Fruit fly (Drosophila melanogaster) whole organism, embryonic: Measurements from ENCODE around the gene CG42820.

Experiments
- Bdp1 ChIP-seq: fragments of 200-800 bp; sonication (Bioruptor generic); optimal IDR thresholded peaks from 3 replicates; lab custom pipeline; 2016; ENCODE audit warnings: missing biosample characterization, missing genetic modification characterization
- CG10431 ChIP-seq: fragments of 200-800 bp; sonication (Bioruptor generic); optimal IDR thresholded peaks from 3 replicates; lab custom pipeline; 2018; ENCODE audit warnings: missing biosample characterization, mild to moderate bottlenecking, missing genetic modification characterization
- CG11085 ChIP-seq: fragments of 200-800 bp; sonication (Bioruptor generic); IDR thresholded peaks from 2 replicates; pipeline ENCODE4 v1.3.6; 2022; ENCODE audit warnings: missing biosample characterization, missing genetic modification characterization
- CG11695 ChIP-seq: fragments of 200-800 bp; sonication (Bioruptor generic); IDR thresholded peaks from 3 replicates; pipeline ENCODE4 v1.3.6; 2022; ENCODE audit warnings: missing biosample characterization, missing genetic modification characterization
- CG1647 ChIP-seq: fragments of 200-800 bp; sonication (Bioruptor generic); optimal IDR thresholded peaks from 3 replicates; lab custom pipeline; 2016; ENCODE audit warnings: missing biosample characterization, missing genetic modification characterization
- CG17361 ChIP-seq: fragments of 200-800 bp; sonication (Bioruptor generic); IDR thresholded peaks from 3 replicates; pipeline ENCODE4 v1.3.6; 2022; ENCODE audit warnings: missing biosample characterization, missing genetic modification characterization
- CG18599 ChIP-seq: fragments of 200-800 bp; sonication (Bioruptor generic); optimal IDR thresholded peaks from 3 replicates; lab custom pipeline; 2017; ENCODE audit warnings: missing biosample characterization, missing genetic modification characterization, mild to moderate bottlenecking, moderate library complexity, missing genetic modification reagents
- CG18764 ChIP-seq: fragments of 200-800 bp; sonication (Bioruptor generic); optimal IDR thresholded peaks from 3 replicates; lab custom pipeline; 2016; ENCODE audit warnings: missing biosample characterization, missing genetic modification characterization
- CG30020 ChIP-seq: fragments of 200-800 bp; optimal IDR thresholded peaks from 2 replicates; lab custom pipeline; 2019; ENCODE audit warnings: missing biosample characterization, mild to moderate bottlenecking, missing genetic modification characterization, moderate library complexity
- CG30403 ChIP-seq: fragments of 200-800 bp; sonication (Bioruptor generic); optimal IDR thresholded peaks from 3 replicates; lab custom pipeline; 2016; ENCODE audit warnings: missing biosample characterization, missing genetic modification characterization
- CG30431 ChIP-seq: fragments of 200-800 bp; sonication (Bioruptor generic); optimal IDR thresholded peaks from 2 replicates; lab custom pipeline; 2017; ENCODE audit warnings: missing biosample characterization, missing genetic modification characterization
- CG33213 ChIP-seq: fragments of 200-800 bp; sonication (Bioruptor generic); optimal IDR thresholded peaks from 3 replicates; lab custom pipeline; 2016; ENCODE audit warnings: missing biosample characterization, missing genetic modification characterization
- CG34376 ChIP-seq: fragments of 200-800 bp; sonication (Bioruptor generic); optimal IDR thresholded peaks from 2 replicates; lab custom pipeline; 2018; ENCODE audit warnings: missing biosample characterization, mild to moderate bottlenecking, missing genetic modification characterization
- CG3838 ChIP-seq: fragments of 200-800 bp; sonication (Bioruptor generic); optimal IDR thresholded peaks from 3 replicates; lab custom pipeline; 2016; ENCODE audit warnings: missing biosample characterization, missing genetic modification characterization
- CG4282 ChIP-seq: fragments of 200-800 bp; sonication (Bioruptor generic); optimal IDR thresholded peaks from 2 replicates; lab custom pipeline; 2016; ENCODE audit warnings: missing biosample characterization, missing genetic modification characterization
- CG4328 ChIP-seq: fragments of 200-800 bp; sonication (Bioruptor generic); optimal IDR thresholded peaks from 3 replicates; lab custom pipeline; 2017; ENCODE audit warnings: missing biosample characterization, missing genetic modification reagents, missing genetic modification characterization
- CG43689 ChIP-seq: fragments of 200-800 bp; sonication (Bioruptor generic); IDR thresholded peaks from 2 replicates; pipeline ENCODE4 v1.3.6; 2022; ENCODE audit warnings: missing biosample characterization, missing genetic modification characterization
- CG5245 ChIP-seq: fragments of 200-800 bp; sonication (Bioruptor generic); optimal IDR thresholded peaks from 3 replicates; lab custom pipeline; 2016; ENCODE audit warnings: missing biosample characterization, missing genetic modification characterization
- CG6654 ChIP-seq: fragments of 200-800 bp; sonication (Bioruptor generic); optimal IDR thresholded peaks from 2 replicates; lab custom pipeline; 2017; ENCODE audit warnings: missing biosample characterization, mild to moderate bottlenecking, missing genetic modification characterization
- CG8290 ChIP-seq, 3 experiments: fragments of 200-800 bp; sonication (Bioruptor generic); optimal IDR thresholded peaks; 2 replicates each; lab custom pipeline; 2016 to 2019; ENCODE audit warnings: missing biosample characterization in 3 of 3, missing genetic modification characterization in 3 of 3, mild to moderate bottlenecking in 2 of 3, moderate library complexity in 1 of 3
- CG8359 ChIP-seq: fragments of 200-800 bp; sonication (Bioruptor generic); optimal IDR thresholded peaks from 2 replicates; lab custom pipeline; 2017; ENCODE audit warnings: missing biosample characterization, mild to moderate bottlenecking, missing genetic modification characterization, borderline replicate concordance
- Dbx ChIP-seq: fragments of 200-800 bp; sonication (Bioruptor generic); IDR thresholded peaks from 3 replicates; pipeline ENCODE4 v1.3.6; 2022; ENCODE audit warnings: missing biosample characterization, missing genetic modification characterization
- Eip74EF ChIP-seq, 2 experiments: fragments of 200-800 bp in 1 of 2; fragments of >200 bp in 1 of 2; sonication (Bioruptor generic) in 1 of 2; optimal IDR thresholded peaks; 2 replicates each; lab custom pipeline; 2017 to 2019; ENCODE audit warnings: missing biosample characterization in 2 of 2, missing genetic modification characterization in 2 of 2, mild to moderate bottlenecking in 1 of 2, moderate library complexity in 1 of 2
- Ets65A ChIP-seq: fragments of 200-800 bp; sonication (Bioruptor generic); peaks from one replicate; lab custom pipeline; 2016; ENCODE audit warnings: missing biosample characterization, missing genetic modification characterization
- Fer1 ChIP-seq: fragments of 200-800 bp; sonication (Bioruptor generic); optimal IDR thresholded peaks from 2 replicates; lab custom pipeline; 2017; ENCODE audit warnings: missing biosample characterization, mild to moderate bottlenecking, missing genetic modification characterization
- Hey ChIP-seq: fragments of 200-800 bp; sonication (Bioruptor generic); optimal IDR thresholded peaks from 3 replicates; lab custom pipeline; 2018; ENCODE audit warnings: missing biosample characterization, mild to moderate bottlenecking, missing genetic modification characterization
- Hr39 ChIP-seq: fragments of >200 bp; optimal IDR thresholded peaks from 2 replicates; lab custom pipeline; 2017
- Mrtf ChIP-seq: fragments of 200-800 bp; sonication (Bioruptor generic); IDR thresholded peaks from 3 replicates; pipeline ENCODE4 v1.3.6; 2022; ENCODE audit warnings: missing biosample characterization, missing genetic modification characterization
- Nf-YA ChIP-seq: fragments of 200-800 bp; sonication (Bioruptor generic); IDR thresholded peaks from 2 replicates; pipeline ENCODE4 v1.3.6; 2022; ENCODE audit warnings: missing biosample characterization, missing genetic modification characterization
- Oli ChIP-seq: fragments of 200-800 bp; sonication (Bioruptor generic); optimal IDR thresholded peaks from 2 replicates; lab custom pipeline; 2018; ENCODE audit warnings: missing biosample characterization, mild to moderate bottlenecking, missing genetic modification characterization, moderate library complexity
- Spps ChIP-seq: fragments of 200-800 bp; sonication (Bioruptor generic); optimal IDR thresholded peaks from 2 replicates; lab custom pipeline; 2018; ENCODE audit warnings: missing biosample characterization, mild to moderate bottlenecking, missing genetic modification characterization
- amos ChIP-seq: fragments of 200-800 bp; sonication (Bioruptor generic); IDR thresholded peaks from 2 replicates; pipeline ENCODE4 v1.3.6; 2022; ENCODE audit warnings: missing biosample characterization, missing genetic modification characterization; ENCODE audit not compliant: partially characterized antibody
- ap ChIP-seq: fragments of 200-800 bp; sonication (Bioruptor generic); IDR thresholded peaks from 2 replicates; pipeline ENCODE4 v1.3.6; 2022; ENCODE audit warnings: missing biosample characterization, missing genetic modification characterization
- ase ChIP-seq: fragments of 200-800 bp; sonication (Bioruptor generic); IDR thresholded peaks from 3 replicates; pipeline ENCODE4 v1.3.6; 2022; ENCODE audit warnings: missing biosample characterization, missing genetic modification characterization
- dmrt11E ChIP-seq: fragments of 200-800 bp; sonication (Bioruptor generic); optimal IDR thresholded peaks from 3 replicates; lab custom pipeline; 2018; ENCODE audit warnings: missing biosample characterization, mild to moderate bottlenecking, missing genetic modification characterization, moderate library complexity
- emc ChIP-seq: fragments of 200-800 bp; sonication (Bioruptor generic); optimal IDR thresholded peaks from 2 replicates; lab custom pipeline; 2016; ENCODE audit warnings: missing biosample characterization, missing genetic modification characterization
- eve ChIP-seq, 2 experiments: fragments of >200 bp; optimal IDR thresholded peaks; 2 replicates each; lab custom pipeline; 2017; ENCODE audit warnings: missing biosample characterization in 2 of 2, missing genetic modification characterization in 2 of 2
- grau ChIP-seq: fragments of 200-800 bp; optimal IDR thresholded peaks from 3 replicates; lab custom pipeline; 2019; ENCODE audit warnings: missing biosample characterization, mild to moderate bottlenecking, missing genetic modification characterization, moderate library complexity
- ham ChIP-seq: fragments of 200-800 bp; sonication (Bioruptor generic); IDR thresholded peaks from 2 replicates; pipeline ENCODE4 v1.3.6; 2022; ENCODE audit warnings: missing biosample characterization, missing genetic modification characterization
- hkb ChIP-seq, 2 experiments: fragments of 200-800 bp in 1 of 2; fragments of >200 bp in 1 of 2; sonication (Bioruptor generic) in 1 of 2; IDR thresholded peaks in 1 of 2; optimal IDR thresholded peaks in 1 of 2; 2 replicates each; pipeline versions ENCODE4 v1.3.6 to Lab custom; 2017 to 2022; ENCODE audit warnings: missing biosample characterization in 1 of 2, missing genetic modification characterization in 1 of 2
- lab ChIP-seq: fragments of 200-800 bp; sonication (Bioruptor generic); optimal IDR thresholded peaks from 3 replicates; lab custom pipeline; 2017; ENCODE audit warnings: missing biosample characterization, missing genetic modification characterization, mild to moderate bottlenecking, moderate library complexity, missing genetic modification reagents
- luna ChIP-seq: fragments of 200-800 bp; sonication (Bioruptor generic); optimal IDR thresholded peaks from 2 replicates; lab custom pipeline; 2016; ENCODE audit warnings: missing biosample characterization, missing genetic modification characterization
- maf-S ChIP-seq: fragments of 200-800 bp; sonication (Bioruptor generic); optimal IDR thresholded peaks from 2 replicates; lab custom pipeline; 2016; ENCODE audit warnings: missing biosample characterization, missing genetic modification characterization
- shn ChIP-seq: fragments of 200-800 bp; sonication (Bioruptor generic); optimal IDR thresholded peaks from 3 replicates; lab custom pipeline; 2016; ENCODE audit warnings: missing biosample characterization, missing genetic modification characterization
- sim ChIP-seq: fragments of 200-800 bp; sonication (Bioruptor generic); IDR thresholded peaks from 2 replicates; pipeline ENCODE4 v1.3.6; 2022; ENCODE audit warnings: missing biosample characterization, missing genetic modification characterization
- sisA ChIP-seq: fragments of 200-800 bp; sonication (Bioruptor generic); IDR thresholded peaks from 2 replicates; pipeline ENCODE4 v1.3.6; 2022; ENCODE audit warnings: missing biosample characterization, missing genetic modification characterization
- sob ChIP-seq: fragments of 200-800 bp; sonication (Bioruptor generic); IDR thresholded peaks from 2 replicates; pipeline ENCODE4 v1.3.6; 2022; ENCODE audit warnings: missing biosample characterization, missing genetic modification characterization
- sug ChIP-seq: fragments of 200-800 bp; optimal IDR thresholded peaks from 2 replicates; lab custom pipeline; 2019; ENCODE audit warnings: missing biosample characterization, mild to moderate bottlenecking, missing genetic modification characterization, moderate library complexity
- tap ChIP-seq: fragments of 200-800 bp; optimal IDR thresholded peaks from 3 replicates; lab custom pipeline; 2019; ENCODE audit warnings: missing biosample characterization, mild to moderate bottlenecking, missing genetic modification characterization, moderate library complexity
- zen ChIP-seq: fragments of 200-800 bp; sonication (Bioruptor generic); optimal IDR thresholded peaks from 3 replicates; lab custom pipeline; 2018; ENCODE audit warnings: missing biosample characterization, mild to moderate bottlenecking, missing genetic modification characterization, moderate library complexity
- zfh1 ChIP-seq: fragments of 200-800 bp; sonication (Bioruptor generic); IDR thresholded peaks from 3 replicates; pipeline ENCODE4 v1.3.6; 2022; ENCODE audit warnings: missing biosample characterization, missing genetic modification characterization

Gene CG42820

DNA sequence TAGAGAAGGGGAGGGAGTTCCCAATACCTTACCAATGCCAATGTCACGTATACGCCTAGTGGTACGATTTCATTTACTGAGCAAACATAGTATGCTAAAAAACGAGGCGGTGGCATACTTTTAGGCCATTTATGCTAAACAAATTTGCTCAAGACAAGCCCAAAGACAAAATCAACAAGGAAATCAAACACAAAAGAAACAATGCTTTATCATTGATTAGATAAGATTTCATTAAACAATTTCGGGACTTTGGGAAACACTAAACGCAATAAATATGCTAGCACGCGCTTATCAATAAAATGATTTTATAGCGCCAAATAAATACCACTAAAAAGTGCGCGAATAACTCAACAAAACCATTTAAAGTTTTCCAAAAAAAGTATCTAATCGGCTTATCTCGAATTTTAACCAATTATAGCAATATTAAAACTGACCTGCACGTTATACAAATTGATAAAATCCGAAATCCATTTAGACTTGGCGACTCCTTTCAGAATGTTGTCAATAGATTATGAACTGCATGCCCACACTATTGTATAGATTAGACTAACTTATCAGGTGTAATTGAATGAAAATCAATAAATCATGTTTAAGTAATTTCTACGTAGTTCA lies 41.5 kb downstream of the CG42820 start (continued):
- no peak for TF ChIP-seq Mrtf (GFP tag; lab: Robert Waterston, UW)
- no peak for TF ChIP-seq tap (tag; lab: Kevin White, UChicago)
- TF ChIP-seq CG10431 (GFP tag; lab: Kevin White, UChicago): no peak
- no peak for TF ChIP-seq Hr39 (lab: Kevin White, UChicago)
- TF ChIP-seq CG1647 (GFP tag; lab: Kevin White, UChicago): no peak
- peak; percentile 8 for TF ChIP-seq Oli (tag; lab: Kevin White, UChicago)
- no peak for TF ChIP-seq sim (GFP tag; lab: Robert Waterston, UW)
- TF ChIP-seq luna (GFP tag; lab: Kevin White, UChicago): peak; percentile 35
- no peak for TF ChIP-seq maf-S (GFP tag; lab: Kevin White, UChicago)
- peak in 1 of 2 experiments; percentile 23 for TF ChIP-seq Eip74EF (GFP tag; optimal IDR thresholded peaks at IDR 0.05; lab: Kevin White, UChicago)
- no peak for TF ChIP-seq zfh1 (GFP tag; lab: Robert Waterston, UW)
- no peak for TF ChIP-seq hkb (optimal IDR thresholded peaks at IDR 0.05; lab: Kevin White, UChicago)
- TF ChIP-seq hkb (GFP tag; IDR thresholded peaks at IDR 0.05; lab: Robert Waterston, UW): peak; percentile 72
- TF ChIP-seq Nf-YA: no peak
- no peak for TF ChIP-seq ap (GFP tag; lab: Robert Waterston, UW)
- TF ChIP-seq amos: no peak
- no peak for TF ChIP-seq CG17361 (GFP tag; lab: Robert Waterston, UW)
- TF ChIP-seq CG34376 (GFP tag; lab: Kevin White, UChicago): peak; percentile 57
- TF ChIP-seq shn (GFP tag; lab: Kevin White, UChicago): no peak
- peak; percentile 46 for TF ChIP-seq sug (tag; lab: Kevin White, UChicago)
- TF ChIP-seq Ets65A: no peak
- no peak for TF ChIP-seq CG30403
- no peak for TF ChIP-seq ham
- TF ChIP-seq lab (GFP tag; lab: Kevin White, UChicago): peak; percentile 78
- no peak for TF ChIP-seq CG3838
- TF ChIP-seq CG4328: no peak
- no peak for TF ChIP-seq Bdp1 (GFP tag; lab: Kevin White, UChicago)
- TF ChIP-seq CG33213 (GFP tag; lab: Kevin White, UChicago): no peak
- no peak for TF ChIP-seq CG30431 (GFP tag; lab: Kevin White, UChicago)
- peak; percentile 25 for TF ChIP-seq grau (tag; lab: Kevin White, UChicago)
- TF ChIP-seq CG5245 (GFP tag; lab: Kevin White, UChicago): no peak
- peak; percentile 55; the same call in 1 of the 2 replicates for TF ChIP-seq sob (GFP tag; lab: Robert Waterston, UW)
- TF ChIP-seq CG11695: peak; percentile 7; the same call in 1 of the 3 replicates
- no peak for TF ChIP-seq CG8359 (GFP tag; lab: Kevin White, UChicago)
- TF ChIP-seq CG6654 (GFP tag; lab: Kevin White, UChicago): no peak
- no peak for TF ChIP-seq CG8290 (GFP tag; optimal IDR thresholded peaks at IDR 0.05; lab: Kevin White, UChicago)
- TF ChIP-seq CG8290 (tag; optimal IDR thresholded peaks at IDR 0.05; lab: Kevin White, UChicago): peak in 1 of 2 experiments; percentile 63
- TF ChIP-seq CG43689 (GFP tag; lab: Robert Waterston, UW): no peak
- TF ChIP-seq ase: no peak
- no peak for TF ChIP-seq CG11085 (GFP tag; lab: Robert Waterston, UW)
- TF ChIP-seq CG18764 (GFP tag; lab: Kevin White, UChicago): no peak
- TF ChIP-seq Hey (tag; lab: Kevin White, UChicago): peak; percentile 31
- TF ChIP-seq eve (GFP tag; optimal IDR thresholded peaks at IDR 0.05; lab: Kevin White, UChicago): no peak
- no peak for TF ChIP-seq CG4282 (GFP tag; lab: Kevin White, UChicago)
- no peak for TF ChIP-seq zen (tag; lab: Kevin White, UChicago)
- TF ChIP-seq dmrt11E (tag; lab: Kevin White, UChicago): no peak
- no peak for TF ChIP-seq CG30020 (tag; lab: Kevin White, UChicago)
- peak; percentile 25; the same call in 1 of the 3 replicates for TF ChIP-seq Dbx
- peak; percentile 62 for TF ChIP-seq CG18599 (GFP tag; lab: Kevin White, UChicago)
- no peak for TF ChIP-seq emc (GFP tag; lab: Kevin White, UChicago)
- no peak for TF ChIP-seq sisA (GFP tag; lab: Robert Waterston, UW)
- TF ChIP-seq Spps (tag; lab: Kevin White, UChicago): no peak
- TF ChIP-seq Fer1 (GFP tag; lab: Kevin White, UChicago): peak; percentile 75
